Fruit fly (Drosophila melanogaster): ENCODE measurements around the gene pzg.

The pzg gene

dm6 chr3L:21291055-21291454, 5.2 kb downstream of the pzg start:
- TF ChIP-seq chinmo (GFP tag; IDR thresholded peaks at IDR 0.05; ENCODE audit: partially characterized antibody) (0 out of 4 replicates have a peak, but pooled peaks have one; percentile 35), Nf-YA (GFP tag; IDR thresholded peaks at IDR 0.05) (no peak), Awh (GFP tag; IDR thresholded peaks at IDR 0.05) (peak; percentile 64), Doc3 (GFP tag; IDR thresholded peaks at IDR 0.05; ENCODE audit: partially characterized antibody) (no peak), Blimp-1 (GFP tag; optimal IDR thresholded peaks at IDR 0.05) (peak; percentile 85), sr (GFP tag; IDR thresholded peaks at IDR 0.05) (0 out of 3 replicates have a peak, but pooled peaks have one; percentile 9), CG33557 (GFP tag; optimal IDR thresholded peaks at IDR 0.05) (no peak), Pdp1 (GFP tag; optimal IDR thresholded peaks at IDR 0.05) (peak in 1 of 2 experiments; percentile 20)

dm6 chr3L:21292700-21293099, 6.8 kb downstream of the pzg start, which contains the start of gene Cpr78Ca:
Cpr78Ca (minus strand) TSS chr3L:21292800.
- TF ChIP-seq E2f2 (GFP tag; IDR thresholded peaks at IDR 0.05) (no peak), Aef1 (GFP tag; IDR thresholded peaks at IDR 0.05) (no peak), CG13296 (GFP tag; optimal IDR thresholded peaks at IDR 0.05) (no peak), zen (tag; optimal IDR thresholded peaks at IDR 0.05) (no peak), Mad (GFP tag; optimal IDR thresholded peaks at IDR 0.05) (no peak), ATbp (GFP tag; optimal IDR thresholded peaks at IDR 0.05) (no peak), CG18764 (GFP tag; optimal IDR thresholded peaks at IDR 0.05) (no peak), gce (GFP tag; IDR thresholded peaks at IDR 0.05) (no peak), Ptx1 (GFP tag; IDR thresholded peaks at IDR 0.05) (no peak), Hmr (GFP tag; optimal IDR thresholded peaks at IDR 0.05) (no peak), Meics (GFP tag; optimal IDR thresholded peaks at IDR 0.05) (no peak), HLH3B (GFP tag; IDR thresholded peaks at IDR 0.05) (no peak), CG10431 (GFP tag; optimal IDR thresholded peaks at IDR 0.05) (no peak), sens (GFP tag) (no peak)

dm6 chr3L:21294202-21294601, 8.3 kb downstream of the pzg start, which contains the start of gene Cpr78Cb:
Cpr78Cb (plus strand) TSS chr3L:21294492.
- TF ChIP-seq ac (GFP tag; optimal IDR thresholded peaks at IDR 0.05): no peak
- 0 out of 2 replicates have a peak, but pooled peaks have one; percentile 44 for TF ChIP-seq CG11247 (GFP tag; IDR thresholded peaks at IDR 0.05)
- TF ChIP-seq CG13894 (tag; optimal IDR thresholded peaks at IDR 0.05): peak; percentile 22
- TF ChIP-seq CG3726 (GFP tag; IDR thresholded peaks at IDR 0.05): no peak
- TF ChIP-seq fd96Cb (tag; optimal IDR thresholded peaks at IDR 0.05): no peak
- peak in 1 of 3 experiments; percentile 49 for TF ChIP-seq lola (GFP tag; optimal IDR thresholded peaks at IDR 0.05)
- peak; percentile 80 for TF ChIP-seq abd-A (tag; optimal IDR thresholded peaks at IDR 0.05)
- 0 out of 4 replicates have a peak, but pooled peaks have one; percentile 6 for TF ChIP-seq chinmo (GFP tag; IDR thresholded peaks at IDR 0.05; ENCODE audit: partially characterized antibody)
- no peak for TF ChIP-seq CG11560 (tag; IDR thresholded peaks at IDR 0.05)
- TF ChIP-seq CG12769 (tag; optimal IDR thresholded peaks at IDR 0.05): peak; percentile 47
- TF ChIP-seq Dll (GFP tag; IDR thresholded peaks at IDR 0.05; ENCODE audit: partially characterized antibody): no peak
- TF ChIP-seq stc (GFP tag; IDR thresholded peaks at IDR 0.05): no peak
- no peak for TF ChIP-seq Elba2 (GFP tag; optimal IDR thresholded peaks at IDR 0.05)
- peak; percentile 65; the same call in 1 of the 2 replicates for TF ChIP-seq vvl (GFP tag; IDR thresholded peaks at IDR 0.05)
- TF ChIP-seq CG2199 (GFP tag; IDR thresholded peaks at IDR 0.05): 0 out of 3 replicates have a peak, but pooled peaks have one; percentile 53

dm6 chr3L:21297703-21298102, 11.8 kb downstream of the pzg start, which contains the start of gene Edg78E:
Edg78E (minus strand) TSS chr3L:21297803.
- TF ChIP-seq CG11085 (GFP tag; IDR thresholded peaks at IDR 0.05) (no peak), pb (GFP tag; optimal IDR thresholded peaks at IDR 0.05) (no peak), Hr51 (GFP tag; optimal IDR thresholded peaks at IDR 0.05) (no peak), CG13775 (GFP tag; optimal IDR thresholded peaks at IDR 0.05) (no peak), BEAF-32 (GFP tag; optimal IDR thresholded peaks at IDR 0.05) (no peak), Taf1 (GFP tag; IDR thresholded peaks at IDR 0.05) (no peak), sim (GFP tag; IDR thresholded peaks at IDR 0.05) (no peak), CG8359 (GFP tag; optimal IDR thresholded peaks at IDR 0.05; ENCODE audit: borderline replicate concordance) (no peak), CG4328 (GFP tag; optimal IDR thresholded peaks at IDR 0.05) (no peak), CG2875 (GFP tag; optimal IDR thresholded peaks at IDR 0.05) (no peak), ci (GFP tag; IDR thresholded peaks at IDR 0.05) (no peak), kay (GFP tag; optimal IDR thresholded peaks at IDR 0.05) (no peak)

All from whole organism, embryonic.